Worm (Caenorhabditis elegans) whole organism, young adult: Measurements from ENCODE around the gene C32D5.11.

ENCODE experiments used
- C06A6.2 ChIP-seq: fragments of 200-800 bp; sonication (Bioruptor generic); conservative IDR thresholded peaks from 2 replicates; pipeline ENCODE4 v1.3.6; 2022; ENCODE audit warnings: missing genetic modification characterization, missing compliant biosample characterization
- F57C9.4 ChIP-seq: sonication (generic microtip); optimal IDR thresholded peaks from 2 replicates; lab custom pipeline; 2017; ENCODE audit warnings: mild to moderate bottlenecking, missing genetic modification characterization, missing compliant biosample characterization
- K12H6.12 ChIP-seq: fragments of 200-800 bp; sonication (Bioruptor generic); optimal IDR thresholded peaks from 2 replicates; lab custom pipeline; 2018; ENCODE audit warnings: mild to moderate bottlenecking, missing genetic modification characterization, missing compliant biosample characterization
- T07F8.4 ChIP-seq: sonication (generic microtip); optimal IDR thresholded peaks from 2 replicates; lab custom pipeline; 2016; ENCODE audit warnings: mild to moderate bottlenecking, missing genetic modification characterization, moderate library complexity, missing compliant biosample characterization
- Y79H2A.3 ChIP-seq: fragments of 200-800 bp; sonication (Bioruptor generic); conservative IDR thresholded peaks from 2 replicates; pipeline ENCODE4 v1.3.6; 2022; ENCODE audit warnings: missing genetic modification reagents, missing genetic modification characterization, missing compliant biosample characterization
- atf-7 ChIP-seq: sonication (generic microtip); optimal IDR thresholded peaks from 2 replicates; lab custom pipeline; 2017; ENCODE audit warnings: mild to moderate bottlenecking, missing genetic modification characterization, missing compliant biosample characterization
- bed-2 ChIP-seq: fragments of 200-800 bp; sonication (Bioruptor generic); IDR thresholded peaks from 2 replicates; pipeline ENCODE4 v1.3.6; 2022; ENCODE audit warnings: missing genetic modification reagents, missing genetic modification characterization, missing compliant biosample characterization
- cebp-1 ChIP-seq, 2 experiments: fragments of 200-800 bp in 1 of 2; sonication (Bioruptor generic) in 1 of 2; sonication (generic microtip) in 1 of 2; IDR thresholded peaks in 1 of 2; optimal IDR thresholded peaks in 1 of 2; 2 replicates each; pipeline versions ENCODE4 v1.3.6 to Lab custom; 2017 to 2022; ENCODE audit warnings: missing compliant biosample characterization in 2 of 2, missing genetic modification characterization in 2 of 2, mild to moderate bottlenecking in 1 of 2, missing genetic modification reagents in 1 of 2, moderate library complexity in 1 of 2
- dox-1 ChIP-seq: fragments of 200-800 bp; sonication (Bioruptor generic); IDR thresholded peaks from 2 replicates; pipeline ENCODE4 v1.3.6; 2022; ENCODE audit warnings: missing genetic modification reagents, missing genetic modification characterization, missing compliant biosample characterization
- dpl-1 ChIP-seq: fragments of 150-350 bp; optimal IDR thresholded peaks from 2 replicates; lab custom pipeline; 2014; ENCODE audit warnings: missing biosample characterization, missing genetic modification reagents, missing genetic modification characterization
- ekl-4 ChIP-seq: fragments of 200-800 bp; sonication (Bioruptor generic); IDR thresholded peaks from 2 replicates; pipeline ENCODE4 v1.3.6; 2022; ENCODE audit warnings: missing genetic modification reagents, missing genetic modification characterization, missing compliant biosample characterization
- hmg-1.2 ChIP-seq: fragments of 200-800 bp; sonication (Bioruptor generic); IDR thresholded peaks from 2 replicates; pipeline ENCODE4 v1.3.6; 2022; ENCODE audit warnings: missing genetic modification reagents, missing genetic modification characterization, missing compliant biosample characterization
- let-607 ChIP-seq, 2 experiments: fragments of 200-800 bp in 1 of 2; sonication (Bioruptor generic) in 1 of 2; sonication (generic microtip) in 1 of 2; optimal IDR thresholded peaks; 2 replicates each; lab custom pipeline; 2016 to 2018; ENCODE audit warnings: mild to moderate bottlenecking in 2 of 2, missing compliant biosample characterization in 2 of 2, missing genetic modification characterization in 2 of 2, moderate library complexity in 2 of 2, missing genotype in 1 of 2
- lir-1 ChIP-seq: fragments of 200-800 bp; sonication (Bioruptor generic); conservative IDR thresholded peaks from 2 replicates; pipeline ENCODE4 v1.3.6; 2022; ENCODE audit warnings: missing genetic modification reagents, missing genetic modification characterization, missing compliant biosample characterization
- nhr-80 ChIP-seq: sonication (generic microtip); optimal IDR thresholded peaks from 2 replicates; lab custom pipeline; 2016; ENCODE audit warnings: missing genetic modification characterization, missing compliant biosample characterization
- repo-1 ChIP-seq: sonication (generic microtip); optimal IDR thresholded peaks from 2 replicates; lab custom pipeline; 2017; ENCODE audit warnings: mild to moderate bottlenecking, missing genetic modification characterization, missing compliant biosample characterization
- sea-2 ChIP-seq: fragments of 200-800 bp; sonication (Bioruptor generic); IDR thresholded peaks from 2 replicates; pipeline ENCODE4 v1.3.6; 2022; ENCODE audit warnings: missing genetic modification characterization, missing compliant biosample characterization
- snpc-3.4 ChIP-seq: sonication (generic microtip); optimal IDR thresholded peaks from 2 replicates; lab custom pipeline; 2017; ENCODE audit warnings: missing genetic modification characterization, mild to moderate bottlenecking, missing compliant biosample characterization, antibody characterized with exemption, moderate library complexity, missing genotype, missing genetic modification reagents
- somi-1 ChIP-seq: fragments of 200-800 bp; sonication (Bioruptor generic); optimal IDR thresholded peaks from 2 replicates; lab custom pipeline; 2018; ENCODE audit warnings: mild to moderate bottlenecking, missing genetic modification characterization, missing compliant biosample characterization
- sptf-2 ChIP-seq: fragments of 200-800 bp; sonication (Bioruptor generic); optimal IDR thresholded peaks from 2 replicates; lab custom pipeline; 2018; ENCODE audit warnings: mild to moderate bottlenecking, missing genetic modification characterization, missing compliant biosample characterization
- unc-130 ChIP-seq: sonication (generic microtip); optimal IDR thresholded peaks from 2 replicates; lab custom pipeline; 2016; ENCODE audit warnings: missing genetic modification reagents, missing genetic modification characterization, missing compliant biosample characterization
- zim-3 ChIP-seq: sonication (generic microtip); optimal IDR thresholded peaks from 2 replicates; lab custom pipeline; 2017; ENCODE audit warnings: mild to moderate bottlenecking, missing genetic modification characterization, moderate library complexity, missing compliant biosample characterization
- ztf-18 ChIP-seq: sonication (generic microtip); optimal IDR thresholded peaks from 2 replicates; lab custom pipeline; 2016; ENCODE audit warnings: missing genotype, mild to moderate bottlenecking, missing genetic modification characterization, missing compliant biosample characterization
- ztf-26 ChIP-seq: sonication (generic microtip); optimal IDR thresholded peaks from 2 replicates; lab custom pipeline; 2017; ENCODE audit warnings: missing genetic modification characterization, missing compliant biosample characterization
- ztf-3 ChIP-seq: fragments of 200-800 bp; sonication (Bioruptor generic); optimal IDR thresholded peaks from 2 replicates; lab custom pipeline; 2018; ENCODE audit warnings: mild to moderate bottlenecking, missing genetic modification characterization, missing compliant biosample characterization

C32D5.11 gene

DNA sequence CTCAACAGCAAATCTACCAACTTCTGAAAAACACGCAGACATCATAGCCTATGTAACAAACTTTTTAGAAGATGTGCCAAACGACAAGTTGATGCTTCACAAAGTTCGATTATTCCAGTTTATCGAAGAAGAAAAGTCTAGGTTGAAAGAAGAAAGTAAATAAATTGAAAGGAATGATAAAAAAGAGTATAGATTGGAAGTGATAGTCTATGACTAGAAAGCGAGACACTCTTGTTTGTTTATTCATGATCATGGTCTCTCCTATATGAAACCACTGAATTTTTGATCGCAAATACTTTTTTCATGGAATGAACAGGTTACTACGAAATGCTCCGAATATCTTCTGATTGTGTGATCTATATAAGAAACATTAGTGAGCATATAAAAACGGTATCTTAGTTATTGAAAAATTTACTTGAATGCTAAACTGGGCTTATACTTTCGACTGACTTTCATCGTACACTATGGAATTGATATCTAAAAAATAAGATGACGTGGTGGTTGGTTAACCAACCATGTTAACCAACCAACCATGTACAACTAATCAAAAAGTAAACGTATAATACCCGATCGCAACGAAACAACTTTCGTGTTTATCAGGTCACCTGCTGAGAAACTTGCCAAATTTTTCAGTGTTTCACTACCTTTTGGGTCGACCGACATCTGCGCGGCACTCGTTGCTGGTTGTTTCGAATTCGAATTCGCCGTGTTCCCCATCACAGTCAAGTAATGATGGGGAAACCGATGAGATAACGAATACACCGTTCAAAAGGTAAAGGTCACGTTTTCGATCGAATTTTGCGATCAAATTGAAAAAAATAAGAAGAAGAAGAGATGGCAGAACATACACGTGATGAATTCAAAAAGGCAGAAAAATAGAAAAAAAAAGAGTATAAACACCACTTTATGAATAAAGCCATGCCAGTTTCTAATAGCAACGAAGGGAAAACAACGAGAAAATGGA, 9.8 kb downstream of the C32D5.11 start, which contains the start of gene C32D5.8:
TSS of gene C32D5.8 (minus strand) at position 770 of the 964 bp plus-strand sequence.
- TF ChIP-seq ztf-18 (tag; lab: Kevin White, UChicago) = no peak
- no peak for TF ChIP-seq ekl-4
- TF ChIP-seq sea-2 (GFP tag; lab: Robert Waterston, UW) = no peak
- TF ChIP-seq K12H6.12 (tag; lab: Kevin White, UChicago) = no peak
- TF ChIP-seq dpl-1 = no peak
- TF ChIP-seq ztf-3 (GFP tag; lab: Kevin White, UChicago) = no peak
- TF ChIP-seq somi-1 (GFP tag; lab: Kevin White, UChicago) = no peak
- no peak for TF ChIP-seq repo-1 (tag; lab: Kevin White, UChicago)
- no peak for TF ChIP-seq nhr-80 (tag; lab: Kevin White, UChicago)
- no peak for TF ChIP-seq atf-7 (tag; lab: Kevin White, UChicago)
- no peak for TF ChIP-seq unc-130 (GFP tag; lab: Kevin White, UChicago)
- no peak for TF ChIP-seq F57C9.4 (tag; lab: Kevin White, UChicago)
- no peak for TF ChIP-seq zim-3 (tag; lab: Kevin White, UChicago)
- TF ChIP-seq, all 124 proteins: peak for 0

DNA sequence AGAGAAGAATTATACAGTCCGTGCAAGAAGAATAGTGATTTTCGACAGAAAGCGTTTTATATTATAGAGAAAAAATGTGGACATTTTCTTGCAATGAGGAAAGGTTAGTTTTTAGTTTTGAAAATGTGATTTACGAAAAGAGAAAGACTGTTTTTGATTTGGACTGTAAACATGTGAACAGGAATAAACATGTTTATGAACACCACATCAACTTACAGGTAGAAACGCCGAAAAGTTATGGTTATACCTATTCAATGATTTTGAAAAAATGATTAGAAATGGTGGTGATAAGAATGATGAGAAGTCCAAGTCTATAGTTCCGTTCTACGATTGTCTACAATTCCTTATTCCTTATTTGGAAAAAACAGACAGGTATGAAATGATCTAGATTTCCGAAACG, 10.7 kb downstream of the C32D5.11 start:
- TF ChIP-seq sptf-2 = no peak
- no peak for TF ChIP-seq F57C9.4 (tag; lab: Kevin White, UChicago)

DNA sequence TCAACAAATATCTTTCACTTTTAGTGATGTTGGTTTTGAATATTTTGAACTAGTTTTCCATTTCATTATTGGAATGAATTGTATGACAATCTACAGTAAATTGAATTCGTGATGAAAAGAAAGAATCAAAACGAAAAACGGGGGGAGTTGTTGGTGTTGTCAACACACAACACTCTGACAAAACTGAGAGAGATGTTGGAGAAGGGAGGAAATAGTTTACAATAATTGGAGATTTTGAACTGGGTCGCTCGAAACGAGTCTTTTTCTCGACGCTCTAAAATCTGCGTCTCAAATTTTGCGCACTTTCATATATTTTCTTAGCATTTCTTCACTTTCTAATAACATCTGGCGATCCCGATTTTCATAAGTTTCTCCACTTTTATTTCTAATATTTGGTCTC, 11.4 kb downstream of the C32D5.11 start, which contains the start of gene txt-18:
TSS of gene txt-18 (plus strand) at position 180 of the 400 bp plus-strand sequence.
- TF ChIP-seq dox-1 (GFP tag; lab: Robert Waterston, UW) (0 out of 2 replicates have a peak, but pooled peaks have one; percentile 6), cebp-1 (GFP tag; IDR thresholded peaks at IDR 0.05; lab: Robert Waterston, UW) (no peak), cebp-1 (tag; optimal IDR thresholded peaks at IDR 0.05; lab: Kevin White, UChicago) (peak; percentile 5), hmg-1.2 (GFP tag; lab: Robert Waterston, UW) (peak; percentile 15; the same call in 1 of the 2 replicates), lir-1 (GFP tag; lab: Robert Waterston, UW) (no peak)
- TF ChIP-seq, all 124 proteins: peak for 3

DNA sequence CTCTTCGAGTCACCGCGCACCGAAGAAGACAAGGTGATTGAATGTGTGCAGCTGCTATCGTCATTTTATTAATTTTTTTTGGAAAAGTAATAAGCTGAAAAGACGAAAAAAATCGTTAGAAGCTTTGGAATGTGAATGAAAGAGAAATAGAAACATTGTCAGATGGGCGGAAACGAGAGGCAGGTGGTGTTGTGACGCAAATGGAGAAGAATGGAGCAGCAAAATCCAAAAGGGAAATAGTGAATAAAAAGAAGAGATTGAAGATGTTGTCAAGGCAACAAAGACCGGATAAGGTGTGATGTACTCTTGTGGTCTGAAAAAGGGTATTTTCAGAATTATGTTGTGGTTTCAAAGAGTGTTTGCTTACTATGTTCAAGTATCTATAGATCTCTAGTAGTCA, 12.8 kb downstream of the C32D5.11 start:
- no peak for TF ChIP-seq T07F8.4 (tag; lab: Kevin White, UChicago)

DNA sequence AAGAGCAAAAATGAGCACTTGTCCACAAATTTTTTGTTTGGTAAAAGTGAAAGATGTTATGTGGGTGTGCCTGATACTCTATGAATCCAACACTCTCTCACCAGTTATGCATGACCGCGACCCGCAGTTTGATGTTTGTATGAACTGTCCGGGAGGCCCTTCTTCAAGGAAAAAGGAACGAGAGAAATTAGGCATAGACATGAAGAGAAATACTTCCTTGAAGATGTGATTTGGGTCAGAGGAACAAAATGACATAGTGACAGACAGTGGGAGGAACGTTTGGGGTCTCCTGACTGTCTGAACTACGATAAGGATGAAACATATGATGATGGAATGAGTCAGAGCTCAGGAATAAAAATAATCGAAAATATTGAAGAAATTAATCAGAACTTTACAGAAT, 14.2 kb downstream of the C32D5.11 start:
- TF ChIP-seq bed-2 = no peak
- TF ChIP-seq, all 124 proteins: peak for 0

DNA sequence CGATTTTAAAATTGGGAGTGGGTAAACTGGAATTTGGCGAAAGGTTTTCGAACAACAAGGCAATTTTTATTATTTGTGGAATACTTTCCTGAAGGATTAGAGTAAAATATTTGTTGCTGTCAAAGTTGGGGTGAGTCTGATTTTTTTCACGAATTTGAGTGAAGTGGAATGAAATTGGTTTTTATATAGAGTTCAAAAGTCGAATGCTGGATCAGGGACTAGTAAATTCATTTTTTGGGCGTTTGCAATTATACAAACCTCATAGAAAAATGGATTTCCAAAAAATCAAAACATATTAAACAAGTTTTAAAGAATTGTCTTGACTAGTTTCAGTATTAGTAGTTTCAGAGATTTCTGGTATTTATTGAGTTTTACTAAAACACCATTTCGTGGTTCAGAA, 15.3 kb downstream of the C32D5.11 start, which contains the start of gene C32D5.7:
TSS of gene C32D5.7 (minus strand) at position 101 of the 400 bp plus-strand sequence.
- TF ChIP-seq Y79H2A.3 (GFP tag; lab: Robert Waterston, UW) = no peak

DNA sequence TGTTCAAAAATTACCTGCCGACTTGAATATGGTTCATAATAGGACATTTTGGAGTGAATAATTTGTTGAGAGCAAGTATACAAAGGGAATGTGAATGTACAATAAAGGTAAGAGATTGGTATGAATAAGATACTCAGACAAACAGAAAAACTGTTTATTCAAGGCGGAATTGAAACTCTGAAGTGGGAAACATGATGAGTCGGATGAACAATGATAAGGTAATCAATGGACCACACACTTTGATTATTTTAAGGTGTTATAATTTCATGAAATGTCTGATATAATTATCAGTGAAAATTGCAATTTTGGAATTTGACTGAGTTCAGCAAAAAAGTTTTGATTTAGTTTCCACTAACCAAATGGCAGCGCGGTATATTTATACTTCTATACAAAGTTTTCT, 15.7 kb downstream of the C32D5.11 start:
- TF ChIP-seq snpc-3.4 (no peak), ztf-26 (tag; lab: Kevin White, UChicago) (no peak), Y79H2A.3 (GFP tag; lab: Robert Waterston, UW) (no peak)

DNA sequence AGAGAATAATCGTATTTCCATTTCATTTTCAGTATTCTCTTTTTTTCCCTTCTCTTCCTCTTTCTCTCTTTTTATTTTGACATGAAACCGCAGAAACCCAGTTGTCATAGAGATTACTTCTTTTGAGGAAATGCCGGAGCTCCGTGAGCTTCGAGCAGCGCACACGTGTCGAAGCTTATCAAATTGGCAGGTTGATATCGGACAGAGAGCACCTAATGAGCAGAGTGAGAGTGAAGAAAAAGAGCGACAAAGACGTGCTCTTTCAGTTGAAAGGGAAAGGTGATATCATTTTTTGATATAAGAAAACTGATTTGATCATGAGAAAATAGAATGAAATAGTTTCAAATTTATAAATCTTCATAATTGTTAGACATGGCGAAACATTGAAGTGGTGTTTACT, 19.9 kb downstream of the C32D5.11 start, which contains the start of gene C32D5.14:
TSS of gene C32D5.14 (plus strand) at position 131 of the 400 bp plus-strand sequence.
- TF ChIP-seq atf-7 (tag; lab: Kevin White, UChicago) (peak; percentile 22), nhr-80 (tag; lab: Kevin White, UChicago) (peak; percentile 61), C06A6.2 (GFP tag; lab: Robert Waterston, UW) (no peak), let-607 (tag; optimal IDR thresholded peaks at IDR 0.05; lab: Kevin White, UChicago) (peak; percentile 48 to 77)
- TF ChIP-seq, all 124 proteins: peak for 3
